Worm (Caenorhabditis elegans) whole organism, midembryonic: Measurements from ENCODE around the gene rpn-11.

ENCODE experiments used
- T22C8.4 ChIP-seq: fragments of 200-800 bp; sonication (Bioruptor generic); IDR thresholded peaks from 2 replicates; pipeline ENCODE4 v1.3.6; 2022; ENCODE audit warnings: missing genetic modification characterization, missing compliant biosample characterization
- cog-1 ChIP-seq: sonication (generic microtip); optimal IDR thresholded peaks from 2 replicates; lab custom pipeline; 2016; ENCODE audit warnings: missing genetic modification characterization, missing compliant biosample characterization
- flt-1 ChIP-seq: fragments of 200-800 bp; sonication (Bioruptor generic); IDR thresholded peaks from 2 replicates; pipeline ENCODE4 v1.3.6; 2022; ENCODE audit warnings: missing genetic modification characterization, missing compliant biosample characterization
- klf-2 ChIP-seq: fragments of 200-800 bp; sonication (Bioruptor generic); conservative IDR thresholded peaks from 2 replicates; pipeline ENCODE4 v1.3.6; 2022; ENCODE audit warnings: missing genetic modification reagents, missing genetic modification characterization, missing compliant biosample characterization
- ref-1 ChIP-seq: fragments of 200-800 bp; sonication (Bioruptor generic); conservative IDR thresholded peaks from 2 replicates; pipeline ENCODE4 v1.3.6; 2022; ENCODE audit warnings: missing genetic modification reagents, missing genetic modification characterization, missing compliant biosample characterization
- tab-1 ChIP-seq: fragments of 200-800 bp; sonication (Bioruptor generic); IDR thresholded peaks from 2 replicates; pipeline ENCODE4 v1.3.6; 2022; ENCODE audit warnings: missing genetic modification characterization, missing compliant biosample characterization
- ztf-23 ChIP-seq: fragments of 200-800 bp; sonication (Bioruptor generic); IDR thresholded peaks from 2 replicates; pipeline ENCODE4 v1.3.6; 2022; ENCODE audit warnings: missing genetic modification reagents, missing genetic modification characterization, missing compliant biosample characterization
- ztf-29 ChIP-seq: fragments of 200-800 bp; sonication (Bioruptor generic); IDR thresholded peaks from 2 replicates; pipeline ENCODE4 v1.3.6; 2022; ENCODE audit warnings: missing genetic modification reagents, missing genetic modification characterization, missing compliant biosample characterization

- TF ChIP-seq cog-1 (tag; lab: Kevin White, UChicago) (no peak), ref-1 (GFP tag; lab: Robert Waterston, UW) (no peak), tab-1 (GFP tag; lab: Robert Waterston, UW) (no peak), T22C8.4 (GFP tag; lab: Robert Waterston, UW) (no peak), flt-1 (no peak), ztf-23 (GFP tag; lab: Robert Waterston, UW) (no peak), ztf-29 (no peak), klf-2 (GFP tag; lab: Robert Waterston, UW) (no peak)
Measured at ce11 chrII:4085601-4086000, 41.3 kb upstream of the rpn-11 start.
